Fruit fly (Drosophila melanogaster) Kc167 (cell line): ENCODE measurements around the gene sty.

ENCODE experiments used
- Myc ChIP-seq: fragments of >200 bp; optimal IDR thresholded peaks from 2 replicates; lab custom pipeline; 2017; ENCODE audit warnings: missing external identifiers
- h ChIP-seq: fragments of >200 bp; optimal IDR thresholded peaks from 3 replicates; lab custom pipeline; 2018; ENCODE audit warnings: missing external identifiers
- insv ChIP-seq: fragments of >200 bp; optimal IDR thresholded peaks from 3 replicates; lab custom pipeline; 2018; ENCODE audit warnings: missing external identifiers
- psq ChIP-seq: fragments of >200 bp; optimal IDR thresholded peaks from 2 replicates; lab custom pipeline; 2017; ENCODE audit warnings: missing external identifiers

dm6 chr3L:3419369-3420232, 5.1 kb downstream of the sty start:
- no peak for TF ChIP-seq h
- no peak for TF ChIP-seq insv (lab: Kevin White, UChicago)
- TF ChIP-seq psq (lab: Kevin White, UChicago), result no peak
- TF ChIP-seq Myc (lab: Kevin White, UChicago), result no peak
